Worm (Caenorhabditis elegans) whole organism, L1 larva: ENCODE measurements around the gene nhr-253.

Experiments used
- Y116A8C.19 ChIP-seq: sonication (generic microtip); optimal IDR thresholded peaks from 2 replicates; lab custom pipeline; 2016; ENCODE audit warnings: missing compliant biosample characterization, missing genetic modification characterization, borderline replicate concordance
- elt-3 ChIP-seq, 6 experiments: fragments of 150-350 bp in 1 of 6; sonication (generic microtip); optimal IDR thresholded peaks; 2 replicates each; lab custom pipeline; 2017 to 2018; ENCODE audit warnings: missing biosample characterization in 6 of 6, missing genetic modification characterization in 6 of 6, inconsistent platforms in 1 of 6

ce11 chrV:396309-396708 is at the start of gene nhr-253:
- no peak for TF ChIP-seq Y116A8C.19 (tag; lab: Kevin White, UChicago)
- no peak for TF ChIP-seq elt-3 (tag; optimal IDR thresholded peaks at IDR 0.05; lab: Kevin White, UChicago)
